Fruit fly (Drosophila melanogaster): ENCODE measurements around the gene eIF4H1.

Gene eIF4H1

DNA sequence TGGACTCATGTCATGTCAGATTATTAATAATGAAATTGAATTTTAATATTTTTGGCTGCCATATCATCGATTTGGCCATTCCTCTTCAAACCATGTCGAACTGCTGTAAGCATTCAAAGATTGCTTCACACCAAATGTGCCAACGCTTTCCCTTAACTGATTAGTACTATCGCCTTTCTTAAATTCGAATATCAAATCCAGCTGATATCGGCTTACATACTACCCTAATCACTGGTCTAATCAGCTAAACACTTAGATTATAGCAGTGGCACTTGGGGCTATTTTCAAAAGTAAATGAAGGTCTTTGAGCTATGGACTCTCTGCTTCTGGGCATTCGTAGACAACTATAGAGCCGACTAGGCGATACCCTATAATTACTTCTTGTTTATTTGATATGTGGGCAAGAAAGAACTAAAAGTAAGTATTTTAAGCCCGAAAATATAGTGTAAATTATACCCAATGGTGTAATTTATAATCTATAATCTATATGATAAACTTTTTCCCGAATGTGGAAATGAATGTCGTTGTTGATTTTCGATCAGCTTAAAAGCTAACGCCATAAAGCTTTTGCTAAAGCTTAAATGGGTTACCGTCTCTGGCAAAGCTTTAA is 44.5 kb upstream of the eIF4H1 start (continued):
- no peak for TF ChIP-seq Elba2 (GFP tag; optimal IDR thresholded peaks at IDR 0.05)
- TF ChIP-seq pfk (GFP tag; optimal IDR thresholded peaks at IDR 0.05): no peak
- TF ChIP-seq hb (GFP tag; IDR thresholded peaks at IDR 0.05; ENCODE audit: partially characterized antibody): no peak
- TF ChIP-seq NC2β (GFP tag; optimal IDR thresholded peaks at IDR 0.05): no peak
- peak; percentile 33 for TF ChIP-seq kah (GFP tag; optimal IDR thresholded peaks at IDR 0.05)
- TF ChIP-seq CG13894 (tag; optimal IDR thresholded peaks at IDR 0.05): no peak
- TF ChIP-seq vnd (GFP tag; IDR thresholded peaks at IDR 0.05; ENCODE audit: partially characterized antibody): no peak
- no peak for TF ChIP-seq NK7.1 (GFP tag; optimal IDR thresholded peaks at IDR 0.05)
- TF ChIP-seq CG8290 (GFP tag; optimal IDR thresholded peaks at IDR 0.05): peak; percentile 20
- no peak for TF ChIP-seq CG8290 (tag; optimal IDR thresholded peaks at IDR 0.05)
- peak; percentile 62 for TF ChIP-seq Chrac-16 (GFP tag; optimal IDR thresholded peaks at IDR 0.05)
- TF ChIP-seq mirr (GFP tag; optimal IDR thresholded peaks at IDR 0.05): peak; percentile 98
- TF ChIP-seq CG12299 (tag; optimal IDR thresholded peaks at IDR 0.05): peak; percentile 46
- no peak for TF ChIP-seq CG14965 (GFP tag; optimal IDR thresholded peaks at IDR 0.05; ENCODE audit: borderline replicate concordance)
- TF ChIP-seq Asciz (GFP tag; optimal IDR thresholded peaks at IDR 0.05): peak; percentile 78
- TF ChIP-seq bowl (GFP tag; IDR thresholded peaks at IDR 0.05): peak; percentile 43; the same call in 1 of the 2 replicates
- TF ChIP-seq zfh1 (GFP tag; IDR thresholded peaks at IDR 0.05): peak; percentile 28; the same call in 2 of the 3 replicates
- peak; percentile 84 for TF ChIP-seq ci (GFP tag; IDR thresholded peaks at IDR 0.05)
- peak; percentile 18 for TF ChIP-seq zen (tag; optimal IDR thresholded peaks at IDR 0.05)
- TF ChIP-seq CG18599 (GFP tag; optimal IDR thresholded peaks at IDR 0.05): peak; percentile 84
- peak; percentile 34; the same call in 1 of the 2 replicates for TF ChIP-seq CG1024 (GFP tag; IDR thresholded peaks at IDR 0.05)
- TF ChIP-seq CG2678 (tag; optimal IDR thresholded peaks at IDR 0.05): peak; percentile 89
- TF ChIP-seq Myb (GFP tag; optimal IDR thresholded peaks at IDR 0.05): peak; percentile 24
- TF ChIP-seq Ravus (GFP tag; IDR thresholded peaks at IDR 0.05): peak; percentile 42; the same call in 1 of the 2 replicates
- no peak for TF ChIP-seq disco-r (GFP tag; optimal IDR thresholded peaks at IDR 0.05)
- peak; percentile 74 for TF ChIP-seq oc (tag; optimal IDR thresholded peaks at IDR 0.05)
- TF ChIP-seq CG42726 (GFP tag; IDR thresholded peaks at IDR 0.05; ENCODE audit: partially characterized antibody): no peak
- TF ChIP-seq Mad (GFP tag; optimal IDR thresholded peaks at IDR 0.05): peak; percentile 62
- TF ChIP-seq tin (GFP tag; optimal IDR thresholded peaks at IDR 0.05): peak; percentile 58
- TF ChIP-seq CG6683 (GFP tag; optimal IDR thresholded peaks at IDR 0.05): peak; percentile 56
- no peak for TF ChIP-seq CG9797 (GFP tag; optimal IDR thresholded peaks at IDR 0.05)
- no peak for TF ChIP-seq stwl (tag; optimal IDR thresholded peaks at IDR 0.05)
- no peak for TF ChIP-seq mld (GFP tag; IDR thresholded peaks at IDR 0.05; ENCODE audit: partially characterized antibody)
- no peak for TF ChIP-seq da (GFP tag; optimal IDR thresholded peaks at IDR 0.05)
- TF ChIP-seq ara (GFP tag; IDR thresholded peaks at IDR 0.05): peak; percentile 62
- peak; percentile 55 for TF ChIP-seq CG9437 (GFP tag; optimal IDR thresholded peaks at IDR 0.05)
- peak; percentile 63 for TF ChIP-seq Abd-B (GFP tag; optimal IDR thresholded peaks at IDR 0.05)
- TF ChIP-seq Taf1 (GFP tag; IDR thresholded peaks at IDR 0.05): peak; percentile 55
- TF ChIP-seq croc (GFP tag; conservative IDR thresholded peaks at IDR 0.05): no peak
- TF ChIP-seq insv (GFP tag; optimal IDR thresholded peaks at IDR 0.05): no peak
- peak; percentile 89 for TF ChIP-seq unpg (GFP tag; optimal IDR thresholded peaks at IDR 0.05)
- peak; percentile 67 for TF ChIP-seq CG4730 (GFP tag; IDR thresholded peaks at IDR 0.05)
- 0 out of 3 replicates have a peak, but pooled peaks have one; percentile 37 for TF ChIP-seq ken (GFP tag; IDR thresholded peaks at IDR 0.05)
- peak; percentile 52 for TF ChIP-seq Oaz (GFP tag; IDR thresholded peaks at IDR 0.05)
- TF ChIP-seq Dbx (GFP tag; IDR thresholded peaks at IDR 0.05): peak; percentile 71; the same call in 2 of the 3 replicates
- peak; percentile 9 for TF ChIP-seq dm (GFP tag; optimal IDR thresholded peaks at IDR 0.05)
- TF ChIP-seq scrt (GFP tag; optimal IDR thresholded peaks at IDR 0.05): no peak
- TF ChIP-seq fu2 (GFP tag; optimal IDR thresholded peaks at IDR 0.05): peak; percentile 12
- TF ChIP-seq nerfin-2 (GFP tag; IDR thresholded peaks at IDR 0.05; ENCODE audit: partially characterized antibody): no peak
- TF ChIP-seq nau (GFP tag; optimal IDR thresholded peaks at IDR 0.05): no peak
